Worm (Caenorhabditis elegans): ENCODE data around the gene memi-1.

ce11 chrIV:4795111-4795510, 34.9 kb upstream of the memi-1 start:
- TF ChIP-seq unc-62 (GFP tag; optimal IDR thresholded peaks at IDR 0.05), result no peak
- no peak for TF ChIP-seq skn-1 (tag; optimal IDR thresholded peaks at IDR 0.05)
- TF ChIP-seq nhr-11 (tag; optimal IDR thresholded peaks at IDR 0.05), result no peak
- no peak for TF ChIP-seq ZK546.5 (tag; optimal IDR thresholded peaks at IDR 0.05)
- TF ChIP-seq jun-1 (tag; optimal IDR thresholded peaks at IDR 0.05), result no peak
- no peak for TF ChIP-seq lin-39 (tag; optimal IDR thresholded peaks at IDR 0.05)
- TF ChIP-seq ama-1 (optimal IDR thresholded peaks at IDR 0.05), result no peak
